Fruit fly (Drosophila melanogaster) ovary, adult (tissue): ENCODE measurements around the gene CG5768.

ENCODE experiments used
- CG17801 ChIP-seq: fragments of 200-800 bp; optimal IDR thresholded peaks from 2 replicates; lab custom pipeline; 2019; ENCODE audit warnings: missing biosample characterization, mild to moderate bottlenecking, missing genetic modification characterization, moderate library complexity; ENCODE audit not compliant: partially characterized antibody

CG5768 gene

DNA sequence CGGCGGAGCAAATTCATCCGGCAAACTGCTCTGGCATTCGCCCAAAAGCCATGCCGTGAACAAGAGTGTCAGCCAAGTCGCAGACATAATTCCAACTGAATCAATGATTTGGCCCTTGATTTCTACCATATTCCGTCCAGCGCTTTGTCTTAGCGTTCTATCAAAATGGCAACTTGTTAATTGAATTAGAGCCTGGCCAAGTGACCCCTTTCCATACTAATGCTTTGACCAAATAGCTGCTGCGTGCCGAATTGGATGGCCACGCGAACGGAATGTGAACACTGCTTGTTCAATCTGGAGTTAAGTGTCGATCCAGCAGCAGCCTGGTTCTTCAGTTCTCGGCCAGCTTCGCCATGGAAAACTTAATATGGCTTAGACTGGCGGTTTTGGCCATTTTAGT, at the start of gene CG5768, which contains the start of gene CG13615:
Gene CG5768, minus strand, starts transcription at position 101 of the 400 bp plus-strand sequence.
Gene CG13615, plus strand, starts transcription at position 280 of the 400 bp plus-strand sequence.
- TF ChIP-seq CG17801 (GFP tag; lab: Kevin White, UChicago), result no peak

DNA sequence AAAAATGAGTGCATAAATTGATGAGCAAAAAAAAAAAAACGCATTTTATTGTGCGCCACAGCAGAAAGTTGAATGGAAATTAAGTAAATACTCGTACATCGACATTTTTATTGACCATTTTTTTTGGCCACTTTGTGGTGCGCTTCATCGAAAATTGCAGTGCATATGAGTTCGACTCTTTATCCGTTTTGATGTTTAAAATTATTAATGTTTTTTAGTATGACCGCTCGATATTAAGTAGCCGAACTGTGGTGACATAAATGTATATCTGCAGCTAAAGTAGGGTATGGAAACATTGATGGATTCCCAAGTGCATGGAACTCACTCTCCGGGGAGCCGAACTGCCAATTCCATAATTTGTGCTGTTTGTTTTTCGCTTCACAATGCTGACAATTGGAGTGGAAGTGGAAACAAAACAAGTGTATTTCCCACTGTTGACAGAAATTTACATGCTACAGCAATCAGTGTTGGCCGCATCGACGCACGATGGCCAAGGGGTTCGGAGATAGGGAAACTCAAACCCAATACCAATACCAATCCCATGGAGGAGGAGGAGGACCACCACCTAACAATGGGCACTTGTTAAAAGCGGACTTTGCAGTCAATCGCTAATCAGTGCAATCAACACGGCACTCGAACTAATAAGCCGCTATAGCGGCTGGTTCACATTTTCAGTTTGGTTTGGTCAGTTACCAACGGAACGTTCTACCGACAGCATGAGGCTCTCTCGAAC, 2.2 kb upstream of the CG5768 start, which contains the start of gene CG13616:
Gene CG13616, plus strand, starts transcription at position 683 of the 733 bp plus-strand sequence.
- TF ChIP-seq CG17801 (GFP tag; lab: Kevin White, UChicago), result peak; percentile 47

DNA sequence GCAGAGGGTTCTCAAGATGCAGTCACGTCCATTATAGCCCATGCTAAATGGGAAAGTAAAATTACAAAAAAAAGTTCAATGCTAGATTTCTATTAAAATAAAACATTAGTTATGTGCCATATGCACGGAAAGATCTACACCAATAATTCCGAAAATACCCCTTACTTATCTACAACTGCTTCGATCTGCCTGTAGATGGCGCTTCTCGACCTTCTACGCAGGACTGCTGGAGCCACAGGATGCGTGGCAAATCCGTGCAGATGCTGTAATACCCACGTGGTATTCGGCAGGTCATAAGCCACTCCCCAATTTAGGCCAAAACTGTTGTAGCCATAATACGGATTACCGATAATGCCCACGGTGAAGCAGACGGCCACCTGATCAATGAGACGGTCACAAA, 3.7 kb downstream of the CG5768 start:
- TF ChIP-seq CG17801 (GFP tag; lab: Kevin White, UChicago), result no peak

DNA sequence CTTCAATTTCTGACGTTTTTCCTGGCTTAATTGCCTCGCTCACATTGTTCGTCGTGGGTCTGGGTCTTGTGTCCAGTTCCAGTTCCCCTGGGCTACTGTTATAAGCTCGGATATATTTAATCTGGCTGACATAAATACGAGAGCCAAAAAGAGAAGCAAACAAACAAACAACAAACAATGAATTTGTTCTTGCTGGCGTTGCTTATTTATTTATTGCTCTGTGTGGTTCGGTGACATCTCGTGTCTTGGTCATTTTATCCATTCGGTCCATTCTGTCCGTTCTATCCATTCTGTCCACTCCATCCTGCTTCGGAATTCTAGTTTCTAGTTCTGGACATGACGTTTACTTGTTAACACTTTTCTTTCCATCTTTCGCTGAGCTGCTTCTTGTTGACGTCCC, 5.2 kb downstream of the CG5768 start, which contains the start of gene CG17780:
Gene CG17780, minus strand, starts transcription at position 101 of the 400 bp plus-strand sequence.
- TF ChIP-seq CG17801 (GFP tag; lab: Kevin White, UChicago), result no peak

DNA sequence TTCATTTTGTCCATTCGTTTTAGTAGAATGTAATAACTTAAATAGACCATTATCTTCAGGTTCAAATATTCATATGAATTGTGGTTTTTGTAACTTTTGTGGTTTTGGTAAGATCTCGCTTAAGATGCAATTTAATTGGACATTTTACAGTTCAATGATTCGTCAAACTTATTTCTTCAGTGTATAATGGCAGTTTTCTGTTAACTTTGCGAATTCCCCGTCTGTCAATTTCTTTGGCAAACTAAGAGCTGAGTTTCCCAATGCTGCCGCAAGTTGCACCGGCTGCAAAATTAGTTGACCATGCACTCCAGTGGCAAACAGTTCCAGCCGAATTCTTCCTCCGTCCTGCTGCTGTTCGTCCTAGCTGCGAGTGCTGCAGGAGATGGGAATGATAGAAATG, 13.6 kb downstream of the CG5768 start, which contains the start of gene CG33342:
Gene CG33342, plus strand, starts transcription at position 301 of the 400 bp plus-strand sequence.
- TF ChIP-seq CG17801 (GFP tag; lab: Kevin White, UChicago), result no peak

DNA sequence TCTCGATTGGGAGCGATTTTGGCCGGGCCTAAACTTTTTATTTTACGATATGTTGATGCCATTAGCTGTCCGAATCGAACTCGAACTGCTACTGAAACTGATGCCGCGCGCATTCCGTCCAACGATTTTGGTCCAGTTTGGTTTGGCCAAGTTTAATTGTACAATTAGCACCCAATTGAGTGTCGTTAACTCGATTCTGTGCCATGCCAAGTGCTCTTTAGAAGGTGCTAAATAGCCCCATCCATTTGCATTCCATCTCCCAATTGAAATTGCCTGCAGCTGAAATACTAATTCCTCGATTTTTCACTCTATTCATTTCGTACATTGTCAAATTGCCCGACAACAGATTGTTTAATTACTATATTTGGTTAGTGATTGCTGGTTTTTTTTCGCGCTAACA, 14.6 kb downstream of the CG5768 start, which contains the start of gene CG17781:
Gene CG17781, minus strand, starts transcription at position 101 of the 400 bp plus-strand sequence.
- no peak for TF ChIP-seq CG17801 (GFP tag; lab: Kevin White, UChicago)

DNA sequence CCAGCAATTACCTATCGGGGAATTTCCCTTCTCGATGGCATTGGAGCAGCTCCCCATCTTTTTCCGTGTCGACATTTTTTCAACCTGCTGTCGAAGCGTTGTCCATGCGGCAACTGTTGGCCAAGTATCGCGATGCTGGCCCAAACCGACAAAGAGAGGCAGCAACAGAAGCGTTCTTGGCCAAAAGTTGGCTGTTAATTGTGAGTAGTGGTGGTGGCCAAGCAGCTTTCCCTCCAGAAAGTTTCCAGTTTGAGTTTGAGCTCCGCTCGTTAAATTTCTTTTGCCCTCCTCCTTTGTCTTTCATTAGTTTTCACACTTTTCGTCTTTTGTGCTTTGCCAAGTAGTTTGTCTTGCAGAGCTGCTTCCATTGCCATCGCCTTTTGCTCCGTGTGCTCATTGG, 17.5 kb downstream of the CG5768 start, which contains the start of gene CG17782:
Gene CG17782, minus strand, starts transcription at position 101 of the 400 bp plus-strand sequence.
- no peak for TF ChIP-seq CG17801 (GFP tag; lab: Kevin White, UChicago)

DNA sequence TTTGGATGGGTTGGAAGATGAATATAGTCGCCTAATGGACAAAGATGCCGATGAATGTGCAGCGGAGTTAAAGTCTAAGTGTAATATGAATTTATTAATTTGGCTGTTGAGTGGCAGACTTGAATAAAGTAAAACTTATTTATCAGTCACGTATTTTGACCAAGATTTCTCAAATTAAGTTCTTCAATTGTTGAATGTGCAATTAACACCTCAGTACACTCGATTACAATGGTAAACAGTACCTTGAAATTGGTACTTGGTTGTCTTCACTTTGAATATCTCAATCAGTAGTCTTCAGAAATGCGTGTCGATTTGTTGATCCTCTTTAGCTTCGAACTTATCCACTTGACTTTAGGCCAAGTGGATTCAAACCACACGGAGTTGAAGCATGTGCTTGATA, 20.9 kb downstream of the CG5768 start, which contains the start of gene CG13614:
Gene CG13614, plus strand, starts transcription at position 301 of the 400 bp plus-strand sequence.
- TF ChIP-seq CG17801 (GFP tag; lab: Kevin White, UChicago), result no peak

DNA sequence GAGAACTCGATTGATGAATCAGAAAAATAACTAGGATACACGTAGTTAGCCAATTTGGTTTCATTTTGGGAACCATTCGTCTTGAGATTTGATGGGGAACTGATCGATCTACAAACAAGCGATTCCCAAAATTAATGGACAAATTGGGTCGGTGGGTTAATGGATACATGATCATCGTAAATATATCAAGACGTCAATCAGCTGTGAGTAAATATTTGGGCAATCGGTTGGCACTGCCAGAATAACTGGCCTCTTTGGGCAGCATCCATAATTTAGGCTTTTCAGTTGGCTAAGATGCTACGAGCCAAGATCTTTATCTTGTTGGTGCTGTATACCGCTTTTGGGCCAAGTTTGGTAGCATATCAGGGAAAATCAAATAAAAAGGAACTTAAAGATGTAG, 22.1 kb downstream of the CG5768 start, which contains the start of the genes CG42812 and CG33341:
Gene CG42812, minus strand, starts transcription at position 101 of the 400 bp plus-strand sequence.
Gene CG33341, plus strand, starts transcription at position 295 of the 400 bp plus-strand sequence.
- no peak for TF ChIP-seq CG17801 (GFP tag; lab: Kevin White, UChicago)

DNA sequence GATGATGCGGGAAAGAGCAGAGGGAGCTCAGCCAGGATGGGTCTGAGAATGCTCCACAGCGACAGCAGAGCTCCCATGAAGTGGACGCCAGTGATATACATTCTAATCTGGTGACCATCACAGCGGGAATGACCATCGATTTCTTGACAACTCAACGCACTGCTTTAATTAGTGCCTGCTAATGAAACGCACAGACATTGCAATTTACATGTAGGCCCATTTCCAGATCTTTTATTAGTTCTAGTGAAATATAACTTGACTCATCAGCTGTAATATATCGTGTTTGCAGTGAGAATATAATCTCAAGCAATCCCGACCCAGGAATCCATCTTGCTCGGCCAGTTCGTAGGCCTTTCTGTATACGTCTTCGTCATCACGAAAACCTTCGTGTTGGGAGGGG, 23.0 kb downstream of the CG5768 start, which contains the start of gene CG42811:
Gene CG42811, minus strand, starts transcription at position 101 of the 400 bp plus-strand sequence.
- TF ChIP-seq CG17801 (GFP tag; lab: Kevin White, UChicago), result no peak

DNA sequence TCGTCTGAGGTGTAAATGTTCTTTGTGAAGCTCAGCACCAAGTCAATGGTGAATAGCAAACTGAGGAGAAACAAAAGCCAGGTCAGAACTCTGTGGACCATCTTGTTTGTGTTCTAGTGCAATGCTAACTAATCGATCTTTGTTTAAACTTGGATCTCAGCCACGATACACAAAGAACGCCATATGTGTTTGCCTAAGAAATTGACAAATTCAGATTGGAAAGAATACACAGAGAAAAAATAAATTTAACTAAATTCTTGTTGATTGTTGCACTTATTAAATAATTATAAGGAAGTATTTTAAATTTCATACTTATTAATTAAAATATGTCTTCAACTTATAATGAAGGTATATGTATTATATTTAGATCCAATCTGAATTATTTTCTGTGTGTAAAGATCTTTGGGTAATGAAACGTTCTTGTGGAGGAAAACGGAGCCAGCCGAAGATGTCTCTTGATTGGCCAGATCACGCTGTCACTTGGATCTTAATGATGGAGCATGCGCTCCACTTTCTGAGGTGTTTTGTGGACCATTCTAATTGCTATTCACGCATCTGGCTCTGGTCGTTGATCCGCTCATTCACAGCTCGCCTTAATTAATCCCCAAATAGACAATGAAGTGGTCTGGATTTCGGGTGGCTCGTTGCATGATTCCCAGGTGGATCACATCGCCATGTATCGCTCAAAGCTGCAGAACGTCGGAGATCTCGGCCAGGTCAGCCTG, 25.1 kb downstream of the CG5768 start, which contains the start of the genes CG17784 and CG13613:
Gene CG17784, minus strand, starts transcription at position 101 of the 725 bp plus-strand sequence.
Gene CG13613, plus strand, starts transcription at position 675 of the 725 bp plus-strand sequence.
- TF ChIP-seq CG17801 (GFP tag; lab: Kevin White, UChicago), result no peak

DNA sequence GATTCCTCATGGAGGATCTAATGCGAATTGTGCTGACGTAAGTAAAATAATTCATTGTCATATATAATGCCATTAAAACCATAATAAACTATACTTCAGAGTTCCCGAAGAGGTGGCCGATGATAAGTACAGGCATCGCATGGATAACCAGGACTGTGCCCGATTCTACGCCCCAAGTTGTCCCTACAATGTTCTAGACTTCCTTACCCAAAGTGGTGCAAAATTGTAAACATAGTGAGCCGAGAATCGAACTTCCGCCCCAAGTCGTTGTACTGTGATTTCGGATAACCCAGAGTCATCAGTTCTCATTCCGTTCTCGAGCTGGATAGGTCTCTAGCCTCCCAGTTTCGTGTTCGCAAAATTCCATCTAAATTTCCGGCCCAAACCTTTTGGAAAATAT, 27.3 kb downstream of the CG5768 start, which contains the start of gene CG33340:
Gene CG33340, plus strand, starts transcription at position 301 of the 400 bp plus-strand sequence.
- no peak for TF ChIP-seq CG17801 (GFP tag; lab: Kevin White, UChicago)

DNA sequence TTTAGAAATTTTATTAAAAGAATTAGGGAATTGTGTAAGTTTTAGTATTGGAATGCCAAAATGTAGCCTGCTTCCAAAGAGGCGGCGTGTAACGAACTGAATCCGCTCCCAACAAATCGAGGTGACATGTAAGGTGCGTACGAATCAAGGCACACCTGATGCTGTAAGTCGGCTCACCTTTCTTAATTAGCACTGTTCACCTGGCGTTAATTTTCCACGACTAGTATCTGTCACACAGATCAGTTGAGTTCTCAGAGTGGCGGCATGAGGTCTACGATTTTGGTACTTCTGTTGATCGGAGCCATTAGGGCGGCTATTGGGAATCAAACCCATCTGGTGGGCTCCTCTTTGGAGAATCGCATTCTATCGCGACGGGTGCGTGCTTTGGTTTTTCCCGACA, 28.6 kb downstream of the CG5768 start, which contains the start of the genes CG5762 and CG33339:
Gene CG5762, minus strand, starts transcription at position 101 of the 400 bp plus-strand sequence.
Gene CG33339, plus strand, starts transcription at position 265 of the 400 bp plus-strand sequence.
- TF ChIP-seq CG17801 (GFP tag; lab: Kevin White, UChicago), result no peak

DNA sequence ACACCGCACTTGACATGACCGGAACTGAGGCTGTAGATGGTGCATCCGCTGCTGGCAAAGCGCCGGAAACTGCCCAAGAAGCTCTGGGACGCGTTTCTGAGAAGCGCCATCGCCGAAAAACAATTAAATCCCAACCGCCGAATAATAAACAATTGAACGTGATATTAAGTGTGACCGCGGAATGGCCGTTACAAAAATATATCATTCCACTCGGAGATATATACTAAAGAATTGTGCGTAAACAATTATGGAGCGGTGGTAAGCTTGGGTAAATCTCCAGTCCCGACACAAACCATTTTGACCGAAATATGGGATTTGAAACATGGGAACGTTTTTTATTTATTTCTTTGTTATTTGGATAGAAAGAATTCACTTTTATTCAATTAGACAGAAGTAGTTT, 30.2 kb downstream of the CG5768 start, which contains the start of gene CG18528:
Gene CG18528, minus strand, starts transcription at position 188 of the 400 bp plus-strand sequence.
- TF ChIP-seq CG17801 (GFP tag; lab: Kevin White, UChicago), result no peak
